Worm (Caenorhabditis elegans): ENCODE measurements around the gene rsf-1.

The rsf-1 gene

ce11 chrII:11333846-11334638, 27.8 kb downstream of the rsf-1 start (continued):
- TF ChIP-seq nhr-77 (tag; optimal IDR thresholded peaks at IDR 0.05) (no peak), C16A3.4 (tag; optimal IDR thresholded peaks at IDR 0.05) (peak; percentile 6), lin-35 (GFP tag; optimal IDR thresholded peaks at IDR 0.05) (peak in 1 of 2 experiments; percentile 65), alr-1 (tag; optimal IDR thresholded peaks at IDR 0.05; ENCODE audit: borderline replicate concordance) (no peak), dpl-1 (GFP tag; optimal IDR thresholded peaks at IDR 0.05) (peak; percentile 25 to 56 (median 54)), ets-5 (GFP tag; IDR thresholded peaks at IDR 0.05) (no peak), nhr-76 (tag; optimal IDR thresholded peaks at IDR 0.05) (no peak), snpc-4 (tag; optimal IDR thresholded peaks at IDR 0.05) (peak; percentile 62)

DNA sequence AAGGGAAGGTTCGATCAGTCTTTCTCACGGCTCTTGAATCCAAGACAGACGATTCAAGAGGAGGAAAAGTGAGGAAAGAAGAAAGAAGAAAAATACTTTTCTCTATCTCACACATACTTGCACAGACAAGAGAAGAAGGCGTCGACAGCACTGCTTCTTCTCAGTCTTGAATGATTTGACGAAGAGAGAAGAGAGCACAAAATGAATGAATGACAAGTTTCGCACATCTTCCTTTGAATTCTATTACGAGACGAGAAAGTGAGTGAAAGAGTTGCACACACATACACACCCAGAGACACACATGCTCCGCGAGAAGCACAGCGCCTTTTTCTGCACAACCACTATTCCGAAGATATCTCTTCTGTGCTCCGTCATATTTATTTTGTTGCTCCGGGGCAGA, 29.5 kb downstream of the rsf-1 start:
- no peak for TF ChIP-seq unc-98 (GFP tag; IDR thresholded peaks at IDR 0.05)
- TF ChIP-seq nhr-90 (tag; optimal IDR thresholded peaks at IDR 0.05; ENCODE audit: poor library complexity), result no peak
- TF ChIP-seq lin-35 (GFP tag; optimal IDR thresholded peaks at IDR 0.05), result no peak
- no peak for TF ChIP-seq ceh-63 (GFP tag; optimal IDR thresholded peaks at IDR 0.05)
- TF ChIP-seq swsn-7 (tag; optimal IDR thresholded peaks at IDR 0.05), result no peak
- TF ChIP-seq snu-23 (GFP tag; optimal IDR thresholded peaks at IDR 0.05), result no peak
- peak in 1 of 2 experiments; percentile 22 for TF ChIP-seq lsy-2 (tag; optimal IDR thresholded peaks at IDR 0.05)
- TF ChIP-seq sptf-1 (tag; optimal IDR thresholded peaks at IDR 0.05), result no peak
- no peak for TF ChIP-seq fkh-4 (tag; optimal IDR thresholded peaks at IDR 0.05; ENCODE audit: borderline replicate concordance)
- TF ChIP-seq rnt-1 (tag; optimal IDR thresholded peaks at IDR 0.05), result no peak
- TF ChIP-seq unc-130 (tag; optimal IDR thresholded peaks at IDR 0.05), result no peak
- TF ChIP-seq C16A3.4 (tag; optimal IDR thresholded peaks at IDR 0.05), result no peak
- TF ChIP-seq dpl-1 (GFP tag; optimal IDR thresholded peaks at IDR 0.05), result no peak
- no peak for TF ChIP-seq xbp-1 (tag; optimal IDR thresholded peaks at IDR 0.05)
- no peak for TF ChIP-seq hlh-17 (GFP tag; optimal IDR thresholded peaks at IDR 0.05; ENCODE audit: borderline replicate concordance)
- TF ChIP-seq nhr-28 (tag; optimal IDR thresholded peaks at IDR 0.05), result no peak
- TF ChIP-seq egl-13 (tag; optimal IDR thresholded peaks at IDR 0.05), result no peak
- TF ChIP-seq ceh-82 (tag; optimal IDR thresholded peaks at IDR 0.05), result peak in 1 of 3 experiments; percentile 9
- TF ChIP-seq hlh-4 (tag; optimal IDR thresholded peaks at IDR 0.05), result no peak
- no peak for TF ChIP-seq lin-13 (GFP tag; optimal IDR thresholded peaks at IDR 0.05)
- TF ChIP-seq fkh-8 (tag; optimal IDR thresholded peaks at IDR 0.05), result no peak
- no peak for TF ChIP-seq tbx-2 (tag; optimal IDR thresholded peaks at IDR 0.05)
- TF ChIP-seq ama-1 (optimal IDR thresholded peaks at IDR 0.05), result no peak
- TF ChIP-seq nhr-11 (tag; optimal IDR thresholded peaks at IDR 0.05), result no peak
- no peak for TF ChIP-seq efl-1 (optimal IDR thresholded peaks at IDR 0.05)
- TF ChIP-seq efl-1 (GFP tag; optimal IDR thresholded peaks at IDR 0.05 in 1 of 2), result no peak
- TF ChIP-seq ceh-8 (GFP tag; optimal IDR thresholded peaks at IDR 0.05), result no peak
- no peak for TF ChIP-seq elt-3 (tag; optimal IDR thresholded peaks at IDR 0.05)
- no peak for TF ChIP-seq ceh-90 (tag; optimal IDR thresholded peaks at IDR 0.05)
- TF ChIP-seq vab-15 (tag; optimal IDR thresholded peaks at IDR 0.05), result no peak
- peak; percentile 12 for TF ChIP-seq nhr-47 (tag; optimal IDR thresholded peaks at IDR 0.05)
- no peak for TF ChIP-seq lir-3 (tag; optimal IDR thresholded peaks at IDR 0.05; ENCODE audit: poor library complexity)
- peak; percentile 19 for TF ChIP-seq unc-86 (tag; optimal IDR thresholded peaks at IDR 0.05)
- no peak for TF ChIP-seq skn-1 (tag; optimal IDR thresholded peaks at IDR 0.05)
- TF ChIP-seq efl-3 (GFP tag; optimal IDR thresholded peaks at IDR 0.05), result no peak
- no peak for TF ChIP-seq zag-1 (tag; optimal IDR thresholded peaks at IDR 0.05)
- TF ChIP-seq nhr-237 (tag; optimal IDR thresholded peaks at IDR 0.05), result no peak
- TF ChIP-seq nhr-12 (tag; optimal IDR thresholded peaks at IDR 0.05), result no peak
- TF ChIP-seq ces-1 (GFP tag; optimal IDR thresholded peaks at IDR 0.05), result peak; percentile 19
- TF ChIP-seq nhr-77 (tag; optimal IDR thresholded peaks at IDR 0.05), result no peak
- no peak for TF ChIP-seq aly-2 (tag; optimal IDR thresholded peaks at IDR 0.05)
- no peak for TF ChIP-seq grh-1 (GFP tag; IDR thresholded peaks at IDR 0.05)
- no peak for TF ChIP-seq nhr-20 (tag; optimal IDR thresholded peaks at IDR 0.05)
- TF ChIP-seq alr-1 (tag; optimal IDR thresholded peaks at IDR 0.05; ENCODE audit: borderline replicate concordance), result no peak
- peak; percentile 75 for TF ChIP-seq lin-14 (GFP tag; optimal IDR thresholded peaks at IDR 0.05)
- no peak for TF ChIP-seq ztf-11 (tag; optimal IDR thresholded peaks at IDR 0.05)
